Worm (Caenorhabditis elegans): Measurements from ENCODE around the gene str-12.
"Not testable (repeated sequence)": the region's sequence is repeated elsewhere in the genome, so short reads cannot be mapped to it uniquely, and the experiment has no call there.

- not testable (repeated sequence) for TF ChIP-seq aly-1 (tag; optimal IDR thresholded peaks at IDR 0.05); hnd-1 (tag; optimal IDR thresholded peaks at IDR 0.05); hmg-4 (GFP tag; optimal IDR thresholded peaks at IDR 0.05); scrt-1 (GFP tag; IDR thresholded peaks at IDR 0.05); tbx-11 (GFP tag; IDR thresholded peaks at IDR 0.05); ama-1 (optimal IDR thresholded peaks at IDR 0.05); pes-1 (GFP tag; IDR thresholded peaks at IDR 0.05); sea-1 (GFP tag; conservative IDR thresholded peaks at IDR 0.05); ets-7 (tag; optimal IDR thresholded peaks at IDR 0.05)
Measured at ce11 chrV:15643192-15643591, 32.5 kb downstream of the str-12 start, which contains the start of gene C55A1.4.
